Worm (Caenorhabditis elegans) whole organism, mixed stage, embryonic: ENCODE measurements around the gene nstp-3.

Experiments used
- M03D4.4 ChIP-seq: sonication (generic microtip); optimal IDR thresholded peaks from 2 replicates; lab custom pipeline; 2017; ENCODE audit warnings: mild to moderate bottlenecking, missing genetic modification characterization, missing compliant biosample characterization
- bed-3 ChIP-seq: fragments of 200-800 bp; sonication (Bioruptor generic); optimal IDR thresholded peaks from 3 replicates; lab custom pipeline; 2018; ENCODE audit warnings: mild to moderate bottlenecking, missing genetic modification characterization, moderate library complexity, missing compliant biosample characterization
- blmp-1 ChIP-seq: fragments of 150-350 bp; optimal IDR thresholded peaks from 2 replicates; lab custom pipeline; 2014; ENCODE audit warnings: missing biosample characterization, missing genetic modification characterization
- ceh-39 ChIP-seq: fragments of 150-350 bp; optimal IDR thresholded peaks from 2 replicates; lab custom pipeline; 2014; ENCODE audit warnings: missing biosample characterization, missing genetic modification characterization
- ceh-43 ChIP-seq: fragments of 200-800 bp; sonication (Bioruptor generic); optimal IDR thresholded peaks from 2 replicates; lab custom pipeline; 2018; ENCODE audit warnings: mild to moderate bottlenecking, missing genetic modification characterization, moderate library complexity, missing compliant biosample characterization
- ceh-83 ChIP-seq: fragments of 200-800 bp; sonication (Bioruptor generic); optimal IDR thresholded peaks from 2 replicates; lab custom pipeline; 2018; ENCODE audit warnings: mild to moderate bottlenecking, missing genetic modification characterization, missing compliant biosample characterization
- cnd-1 ChIP-seq: fragments of 200-800 bp; sonication (Bioruptor generic); optimal IDR thresholded peaks from 2 replicates; lab custom pipeline; 2018; ENCODE audit warnings: mild to moderate bottlenecking, missing genetic modification characterization, missing compliant biosample characterization
- drap-1 ChIP-seq: fragments of 200-800 bp; sonication (Bioruptor generic); optimal IDR thresholded peaks from 3 replicates; lab custom pipeline; 2018; ENCODE audit warnings: mild to moderate bottlenecking, missing genetic modification characterization, missing compliant biosample characterization
- elt-1 ChIP-seq: sonication (generic microtip); optimal IDR thresholded peaks from 2 replicates; lab custom pipeline; 2017; ENCODE audit warnings: missing genetic modification characterization, mild to moderate bottlenecking, missing compliant biosample characterization, antibody characterized with exemption, moderate library complexity, borderline replicate concordance; ENCODE audit not compliant: insufficient read depth
- elt-3 ChIP-seq: fragments of 150-350 bp; optimal IDR thresholded peaks from 2 replicates; lab custom pipeline; 2014; ENCODE audit warnings: missing biosample characterization, missing genetic modification characterization
- flh-1 ChIP-seq: fragments of 200-800 bp; sonication (Bioruptor generic); optimal IDR thresholded peaks from 2 replicates; lab custom pipeline; 2018; ENCODE audit warnings: mild to moderate bottlenecking, missing genetic modification characterization, moderate library complexity, missing compliant biosample characterization
- hlh-1 ChIP-seq: fragments of 150-350 bp; optimal IDR thresholded peaks from 2 replicates; lab custom pipeline; 2014; ENCODE audit warnings: missing biosample characterization, missing genetic modification reagents, missing genetic modification characterization
- lin-13 ChIP-seq: fragments of 150-350 bp; optimal IDR thresholded peaks from 2 replicates; lab custom pipeline; 2014; ENCODE audit warnings: missing biosample characterization, missing genetic modification characterization
- lin-32 ChIP-seq: fragments of 200-800 bp; sonication (Bioruptor generic); optimal IDR thresholded peaks from 2 replicates; lab custom pipeline; 2018; ENCODE audit warnings: mild to moderate bottlenecking, missing genetic modification characterization, missing compliant biosample characterization
- lsy-2 ChIP-seq: fragments of 150-350 bp; optimal IDR thresholded peaks from 2 replicates; lab custom pipeline; 2014; ENCODE audit warnings: missing biosample characterization, missing genetic modification characterization
- mab-5 ChIP-seq: fragments of 150-350 bp; optimal IDR thresholded peaks from 2 replicates; lab custom pipeline; 2014; ENCODE audit warnings: missing biosample characterization, missing genetic modification characterization
- mep-1 ChIP-seq: fragments of 150-350 bp; optimal IDR thresholded peaks from 2 replicates; lab custom pipeline; 2017; ENCODE audit warnings: missing biosample characterization, missing genetic modification reagents, missing genetic modification characterization, inconsistent platforms
- mls-2 ChIP-seq: sonication (generic microtip); optimal IDR thresholded peaks from 2 replicates; lab custom pipeline; 2016; ENCODE audit warnings: mild to moderate bottlenecking, missing genetic modification characterization, moderate library complexity, missing compliant biosample characterization
- nhr-12 ChIP-seq: fragments of 150-350 bp; optimal IDR thresholded peaks from 2 replicates; lab custom pipeline; 2014; ENCODE audit warnings: missing biosample characterization, missing genetic modification characterization
- nhr-2 ChIP-seq: fragments of 150-350 bp; optimal IDR thresholded peaks from 2 replicates; lab custom pipeline; 2014; ENCODE audit warnings: missing biosample characterization, missing genetic modification characterization
- nhr-237 ChIP-seq: fragments of 150-350 bp; optimal IDR thresholded peaks from 2 replicates; lab custom pipeline; 2014; ENCODE audit warnings: missing biosample characterization, missing genetic modification characterization
- nhr-28 ChIP-seq: fragments of 150-350 bp; optimal IDR thresholded peaks from 2 replicates; lab custom pipeline; 2014; ENCODE audit warnings: missing biosample characterization, missing genetic modification characterization
- nhr-76 ChIP-seq: sonication (generic microtip); optimal IDR thresholded peaks from 2 replicates; lab custom pipeline; 2017; ENCODE audit warnings: missing biosample characterization, missing genetic modification characterization
- pha-4 ChIP-seq: fragments of 150-350 bp; optimal IDR thresholded peaks from 2 replicates; lab custom pipeline; 2018; ENCODE audit warnings: missing biosample characterization, missing genetic modification reagents, missing genetic modification characterization
- sem-2 ChIP-seq: fragments of 200-800 bp; sonication (Bioruptor generic); optimal IDR thresholded peaks from 2 replicates; lab custom pipeline; 2018; ENCODE audit warnings: mild to moderate bottlenecking, missing genetic modification characterization, missing compliant biosample characterization
- sptf-1 ChIP-seq: sonication (generic microtip); optimal IDR thresholded peaks from 2 replicates; lab custom pipeline; 2017; ENCODE audit warnings: mild to moderate bottlenecking, missing genetic modification characterization, moderate library complexity, missing compliant biosample characterization
- unc-120 ChIP-seq: sonication (generic microtip); optimal IDR thresholded peaks from 2 replicates; lab custom pipeline; 2017; ENCODE audit warnings: missing genetic modification characterization, missing compliant biosample characterization; ENCODE audit not compliant: poor library complexity, severe bottlenecking
- unc-62 ChIP-seq: fragments of 150-350 bp; optimal IDR thresholded peaks from 2 replicates; lab custom pipeline; 2014; ENCODE audit warnings: missing biosample characterization, missing genetic modification reagents, missing genetic modification characterization
- zip-8 ChIP-seq: fragments of 150-350 bp; optimal IDR thresholded peaks from 2 replicates; lab custom pipeline; 2014; ENCODE audit warnings: missing biosample characterization, missing genetic modification characterization
- ztf-11 ChIP-seq: fragments of 150-350 bp; optimal IDR thresholded peaks from 2 replicates; lab custom pipeline; 2014; ENCODE audit warnings: missing biosample characterization, missing genetic modification characterization

nstp-3 gene

DNA sequence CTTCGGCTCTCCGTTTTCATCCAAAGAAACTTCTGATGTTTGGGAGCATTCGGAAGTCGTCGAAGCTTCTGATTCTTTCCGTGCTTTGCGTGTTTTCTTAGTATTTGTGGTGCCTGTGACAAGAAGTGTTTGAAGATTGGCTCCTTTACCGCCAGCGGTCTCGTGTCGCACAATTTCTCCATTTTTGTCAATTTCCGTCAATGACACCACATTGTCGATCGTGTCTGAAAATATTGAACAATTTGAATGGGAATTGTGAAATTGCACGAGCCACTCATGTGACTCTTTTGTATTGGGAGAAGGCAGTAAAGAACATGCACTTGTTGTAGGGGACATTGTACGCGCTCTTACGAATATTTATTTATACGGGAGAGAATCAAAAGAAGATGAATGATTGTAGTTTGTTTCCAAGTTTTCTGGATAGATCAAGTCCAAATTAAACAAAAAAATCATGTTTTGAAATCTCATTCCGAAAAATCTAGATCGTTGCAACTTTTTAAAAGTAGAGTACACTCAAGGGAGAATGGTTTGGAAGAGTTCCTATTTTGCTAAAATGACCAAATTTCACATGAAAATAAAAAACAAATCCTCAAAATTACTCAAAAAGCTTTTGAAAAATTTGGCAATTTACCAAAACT is 44.6 kb upstream of the nstp-3 start:
- TF ChIP-seq flh-1 (GFP tag; lab: Kevin White, UChicago) = no peak
- no peak for TF ChIP-seq unc-62 (GFP tag; lab: Kevin White, UChicago)
- TF ChIP-seq cnd-1 (tag; lab: Kevin White, UChicago) = no peak
- TF ChIP-seq ceh-83 = no peak
- no peak for TF ChIP-seq ceh-43 (GFP tag; lab: Kevin White, UChicago)
- no peak for TF ChIP-seq elt-1 (tag; lab: Kevin White, UChicago)
- TF ChIP-seq hlh-1 (tag; lab: Kevin White, UChicago) = no peak
- no peak for TF ChIP-seq ceh-39
- no peak for TF ChIP-seq mls-2
- TF ChIP-seq sptf-1 (tag; lab: Kevin White, UChicago) = no peak
- no peak for TF ChIP-seq nhr-28 (tag; lab: Kevin White, UChicago)
- TF ChIP-seq pha-4 (tag; lab: Kevin White, UChicago) = no peak
- TF ChIP-seq elt-3 (tag; lab: Kevin White, UChicago) = no peak
- TF ChIP-seq zip-8 (tag; lab: Kevin White, UChicago) = no peak
- no peak for TF ChIP-seq sem-2
- no peak for TF ChIP-seq bed-3 (GFP tag; lab: Kevin White, UChicago)
- TF ChIP-seq nhr-237 (tag; lab: Kevin White, UChicago) = no peak
- no peak for TF ChIP-seq nhr-2 (tag; lab: Kevin White, UChicago)
- no peak for TF ChIP-seq ztf-11
- TF ChIP-seq, all 35 proteins: peak for 0

ce11 chrV:5840939-5841338 is 42.9 kb upstream of the nstp-3 start:
- no peak for TF ChIP-seq blmp-1
- no peak for TF ChIP-seq lin-13 (tag; lab: Kevin White, UChicago)

DNA sequence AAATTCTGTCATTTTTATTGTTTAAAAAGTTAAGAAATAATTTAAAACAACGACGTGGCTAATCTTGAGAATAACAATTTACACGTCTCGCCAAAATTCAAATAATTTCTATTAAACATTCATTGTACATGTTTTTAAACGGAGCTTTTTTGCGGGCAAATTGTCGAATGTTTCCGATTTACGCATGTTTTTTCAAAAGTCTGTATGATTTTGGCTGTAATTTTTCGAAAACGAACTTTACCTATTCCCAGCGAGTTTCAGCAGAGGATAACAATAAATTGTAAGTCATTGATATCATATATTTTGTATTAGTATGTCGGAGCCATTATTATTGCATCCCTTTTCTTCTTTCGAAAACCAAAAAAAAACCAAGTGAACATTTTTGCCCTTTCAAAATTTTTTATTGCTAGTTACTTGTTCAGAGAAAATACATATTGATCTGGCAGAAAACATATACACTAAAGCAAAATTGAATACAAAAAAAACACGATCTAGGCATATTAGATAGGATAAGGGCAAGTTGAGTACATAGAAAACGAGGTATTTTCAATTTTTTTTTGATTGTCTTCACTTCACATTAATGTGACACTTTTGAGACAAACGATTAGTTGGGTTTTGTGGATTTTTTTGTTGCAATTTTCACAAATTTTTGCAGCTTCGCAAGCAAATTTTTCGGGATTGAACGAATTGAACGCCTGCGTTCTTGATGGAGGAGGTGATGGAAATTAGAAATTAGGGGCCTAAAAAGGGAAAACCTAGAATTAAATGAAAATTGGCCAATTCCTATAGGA is 40.7 kb upstream of the nstp-3 start, which contains the start of gene F26F12.2:
Gene F26F12.2, minus strand, starts transcription at position 38 of the 791 bp plus-strand sequence.
- TF ChIP-seq unc-120 (tag; lab: Kevin White, UChicago) (no peak), ztf-11 (no peak), mab-5 (tag; lab: Kevin White, UChicago) (no peak), pha-4 (tag; lab: Kevin White, UChicago) (no peak), ceh-43 (GFP tag; lab: Kevin White, UChicago) (no peak), hlh-1 (tag; lab: Kevin White, UChicago) (no peak), elt-1 (tag; lab: Kevin White, UChicago) (no peak), sptf-1 (tag; lab: Kevin White, UChicago) (no peak), ceh-83 (no peak), zip-8 (tag; lab: Kevin White, UChicago) (no peak)

ce11 chrV:5836616-5836982 is 38.6 kb upstream of the nstp-3 start, which contains the start of gene col-140:
Gene col-140 (minus strand): TSS chrV:5836834.
- TF ChIP-seq nhr-237 (tag; lab: Kevin White, UChicago) (no peak), flh-1 (GFP tag; lab: Kevin White, UChicago) (no peak), nhr-12 (tag; lab: Kevin White, UChicago) (no peak), elt-1 (tag; lab: Kevin White, UChicago) (no peak), drap-1 (GFP tag; lab: Kevin White, UChicago) (no peak), mep-1 (tag; lab: Kevin White, UChicago) (no peak), lin-13 (tag; lab: Kevin White, UChicago) (no peak), lsy-2 (tag; lab: Kevin White, UChicago) (no peak), unc-120 (tag; lab: Kevin White, UChicago) (no peak), sptf-1 (tag; lab: Kevin White, UChicago) (no peak), nhr-76 (no peak), zip-8 (tag; lab: Kevin White, UChicago) (no peak), M03D4.4 (tag; lab: Kevin White, UChicago) (no peak), unc-62 (GFP tag; lab: Kevin White, UChicago) (no peak), lin-32 (GFP tag; lab: Kevin White, UChicago) (no peak), mab-5 (tag; lab: Kevin White, UChicago) (no peak), elt-3 (tag; lab: Kevin White, UChicago) (no peak)
